Fruit fly (Drosophila melanogaster): ENCODE results near the gene Rab7.

The Rab7 gene

DNA sequence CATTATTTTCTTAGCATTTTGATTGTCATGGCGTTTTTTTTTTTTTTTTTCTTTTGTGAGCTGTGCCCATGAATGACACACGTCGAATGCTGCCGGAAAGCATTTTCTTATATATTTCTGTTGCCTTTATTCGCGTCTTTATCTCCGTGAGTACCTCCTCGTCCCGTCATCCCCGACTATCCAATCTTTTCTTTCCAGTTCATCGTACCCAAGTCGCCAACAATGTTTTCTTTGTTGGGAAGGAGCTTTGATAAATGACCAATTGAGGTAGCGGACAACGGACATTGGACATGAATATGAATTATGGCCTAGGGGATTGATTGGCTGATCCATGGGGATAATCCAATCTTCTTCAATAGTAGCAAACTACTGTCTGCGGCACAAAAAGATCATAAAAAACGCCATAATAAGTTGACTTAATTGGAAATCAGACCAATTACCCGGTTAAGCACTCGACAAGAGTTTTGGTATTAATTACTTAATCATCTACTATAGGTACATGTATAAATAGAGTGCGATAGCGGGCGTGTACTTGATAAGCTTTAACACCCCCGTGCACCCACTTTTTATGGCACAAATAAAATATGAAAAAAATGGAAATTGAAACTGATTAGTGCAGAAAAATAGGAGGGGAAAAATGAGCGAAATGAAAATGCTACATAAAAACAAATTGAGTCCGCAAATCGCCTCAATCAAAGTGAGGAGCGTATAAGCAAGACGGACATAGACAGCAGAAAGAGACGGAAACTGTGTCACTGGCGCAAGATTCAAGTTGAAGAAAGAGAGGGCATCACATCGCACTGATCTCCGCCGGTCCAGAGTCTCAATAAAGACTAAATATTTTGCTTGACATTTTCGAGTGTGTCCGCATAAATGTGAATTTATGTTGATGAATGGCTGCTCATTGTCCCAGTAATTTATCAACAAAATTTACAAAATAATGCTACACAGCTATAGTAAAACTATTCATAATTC, 23.4 kb downstream of the Rab7 start (continued):
- 0 out of 3 replicates have a peak, but pooled peaks have one; percentile 13 for TF ChIP-seq CG8119 (GFP tag; IDR thresholded peaks at IDR 0.05)
- TF ChIP-seq CG9139 (GFP tag; optimal IDR thresholded peaks at IDR 0.05), result no peak
- no peak for TF ChIP-seq salr (GFP tag; optimal IDR thresholded peaks at IDR 0.05)
- no peak for TF ChIP-seq fd85E (GFP tag; optimal IDR thresholded peaks at IDR 0.05)
- TF ChIP-seq CG10669 (GFP tag; optimal IDR thresholded peaks at IDR 0.05), result no peak
- no peak for TF ChIP-seq CG6808 (GFP tag; optimal IDR thresholded peaks at IDR 0.05)
- no peak for TF ChIP-seq lz (GFP tag; optimal IDR thresholded peaks at IDR 0.05)
- TF ChIP-seq dac (GFP tag; optimal IDR thresholded peaks at IDR 0.05), result no peak
- no peak for TF ChIP-seq Sox15 (GFP tag; optimal IDR thresholded peaks at IDR 0.05)
- TF ChIP-seq esn (GFP tag; optimal IDR thresholded peaks at IDR 0.05), result no peak
- peak; percentile 41 for TF ChIP-seq Eip78C (GFP tag)
- TF ChIP-seq CG11294 (GFP tag; IDR thresholded peaks at IDR 0.05), result no peak
- no peak for TF ChIP-seq CG3919 (GFP tag; optimal IDR thresholded peaks at IDR 0.05)
- no peak for TF ChIP-seq CG6276 (GFP tag; optimal IDR thresholded peaks at IDR 0.05)
- no peak for TF ChIP-seq net (GFP tag; optimal IDR thresholded peaks at IDR 0.05)
- TF ChIP-seq cyc (GFP tag; optimal IDR thresholded peaks at IDR 0.05), result no peak
- TF ChIP-seq CG6163 (GFP tag; IDR thresholded peaks at IDR 0.05), result peak; percentile 27; the same call in 1 of the 3 replicates
- TF ChIP-seq CG8632 (GFP tag; optimal IDR thresholded peaks at IDR 0.05), result no peak
- TF ChIP-seq pdm3 (GFP tag; optimal IDR thresholded peaks at IDR 0.05), result no peak
- no peak for TF ChIP-seq Smox (GFP tag; optimal IDR thresholded peaks at IDR 0.05)
- no peak for TF ChIP-seq acj6 (GFP tag; optimal IDR thresholded peaks at IDR 0.05)
- no peak for TF ChIP-seq CG31627 (GFP tag; optimal IDR thresholded peaks at IDR 0.05)
- no peak for TF ChIP-seq CG16779 (tag; optimal IDR thresholded peaks at IDR 0.05)
- TF ChIP-seq Sox14 (GFP tag; optimal IDR thresholded peaks at IDR 0.05), result peak; percentile 85
- no peak for TF ChIP-seq eg (GFP tag; IDR thresholded peaks at IDR 0.05)
- no peak for TF ChIP-seq achi (GFP tag; optimal IDR thresholded peaks at IDR 0.05)
- no peak for TF ChIP-seq Ets21C (GFP tag; optimal IDR thresholded peaks at IDR 0.05)
- TF ChIP-seq CG10631 (GFP tag; optimal IDR thresholded peaks at IDR 0.05), result no peak

DNA sequence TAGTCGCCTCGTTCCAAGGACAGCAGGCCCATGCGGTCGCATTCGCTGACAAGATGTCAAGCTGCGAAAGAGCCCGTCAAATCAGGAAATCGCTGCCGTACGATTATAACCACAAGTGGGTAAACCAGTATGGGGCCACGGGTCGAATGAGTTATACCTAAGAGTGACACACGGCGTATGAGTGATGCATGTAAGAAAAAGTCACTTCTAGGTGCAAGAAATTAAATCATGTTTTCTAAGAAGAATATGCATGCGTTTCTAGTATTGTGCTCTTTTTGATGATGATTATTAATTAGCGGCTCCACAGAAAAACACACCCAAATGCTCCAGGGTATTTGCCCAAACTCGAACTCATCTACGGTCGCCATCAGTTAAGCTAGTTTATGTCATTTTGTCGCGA, 24.8 kb downstream of the Rab7 start:
- TF ChIP-seq Hr4 (GFP tag; optimal IDR thresholded peaks at IDR 0.05) (peak; percentile 76), OdsH (GFP tag; optimal IDR thresholded peaks at IDR 0.05) (no peak), CG8319 (GFP tag; optimal IDR thresholded peaks at IDR 0.05) (no peak), Eip78C (GFP tag) (peak; percentile 45), Ets96B (tag; optimal IDR thresholded peaks at IDR 0.05) (no peak), CG32006 (GFP tag; optimal IDR thresholded peaks at IDR 0.05) (peak; percentile 57), eg (GFP tag; IDR thresholded peaks at IDR 0.05) (0 out of 3 replicates have a peak, but pooled peaks have one; percentile 56), CG6808 (GFP tag; optimal IDR thresholded peaks at IDR 0.05) (no peak), CG8119 (GFP tag; IDR thresholded peaks at IDR 0.05) (peak; percentile 44; the same call in 1 of the 3 replicates), CG6276 (GFP tag; optimal IDR thresholded peaks at IDR 0.05) (peak; percentile 36), acj6 (GFP tag; optimal IDR thresholded peaks at IDR 0.05) (peak; percentile 11), pdm3 (GFP tag; optimal IDR thresholded peaks at IDR 0.05) (peak; percentile 11), CG6163 (GFP tag; IDR thresholded peaks at IDR 0.05) (0 out of 3 replicates have a peak, but pooled peaks have one; percentile 25), CG15336 (GFP tag; IDR thresholded peaks at IDR 0.05) (peak; percentile 42)

dm6 chr3R:24021895-24022294, 29.1 kb downstream of the Rab7 start:
- TF ChIP-seq CG7368 (GFP tag; optimal IDR thresholded peaks at IDR 0.05) (no peak), CG6808 (GFP tag; optimal IDR thresholded peaks at IDR 0.05) (no peak), CG11762 (GFP tag; optimal IDR thresholded peaks at IDR 0.05; ENCODE audit: insufficient read depth) (no peak), CG6276 (GFP tag; optimal IDR thresholded peaks at IDR 0.05) (no peak), CG8119 (GFP tag; IDR thresholded peaks at IDR 0.05) (no peak), Hr39 (GFP tag; optimal IDR thresholded peaks at IDR 0.05) (no peak), Gug (GFP tag; IDR thresholded peaks at IDR 0.05) (no peak), fd85E (GFP tag; optimal IDR thresholded peaks at IDR 0.05) (no peak), Sox102F (GFP tag; optimal IDR thresholded peaks at IDR 0.05) (no peak), net (GFP tag; optimal IDR thresholded peaks at IDR 0.05) (no peak), Eip78C (GFP tag) (no peak), Blimp-1 (GFP tag; optimal IDR thresholded peaks at IDR 0.05) (no peak), CG3919 (GFP tag; optimal IDR thresholded peaks at IDR 0.05) (no peak), CG1621 (tag; optimal IDR thresholded peaks at IDR 0.05) (no peak), CG6163 (GFP tag; IDR thresholded peaks at IDR 0.05) (no peak), CG31627 (GFP tag; optimal IDR thresholded peaks at IDR 0.05) (no peak)
